Fruit fly (Drosophila melanogaster) whole organism: ENCODE measurements around the gene CG7600.

Source experiments
- CG8478 ChIP-seq: fragments of >200 bp; optimal IDR thresholded peaks from 2 replicates; lab custom pipeline; 2018; ENCODE audit warnings: inconsistent platforms
- Dll ChIP-seq: fragments of >200 bp; optimal IDR thresholded peaks from 2 replicates; lab custom pipeline; 2017
- pan ChIP-seq: fragments of >200 bp; optimal IDR thresholded peaks from 2 replicates; lab custom pipeline; 2017

DNA sequence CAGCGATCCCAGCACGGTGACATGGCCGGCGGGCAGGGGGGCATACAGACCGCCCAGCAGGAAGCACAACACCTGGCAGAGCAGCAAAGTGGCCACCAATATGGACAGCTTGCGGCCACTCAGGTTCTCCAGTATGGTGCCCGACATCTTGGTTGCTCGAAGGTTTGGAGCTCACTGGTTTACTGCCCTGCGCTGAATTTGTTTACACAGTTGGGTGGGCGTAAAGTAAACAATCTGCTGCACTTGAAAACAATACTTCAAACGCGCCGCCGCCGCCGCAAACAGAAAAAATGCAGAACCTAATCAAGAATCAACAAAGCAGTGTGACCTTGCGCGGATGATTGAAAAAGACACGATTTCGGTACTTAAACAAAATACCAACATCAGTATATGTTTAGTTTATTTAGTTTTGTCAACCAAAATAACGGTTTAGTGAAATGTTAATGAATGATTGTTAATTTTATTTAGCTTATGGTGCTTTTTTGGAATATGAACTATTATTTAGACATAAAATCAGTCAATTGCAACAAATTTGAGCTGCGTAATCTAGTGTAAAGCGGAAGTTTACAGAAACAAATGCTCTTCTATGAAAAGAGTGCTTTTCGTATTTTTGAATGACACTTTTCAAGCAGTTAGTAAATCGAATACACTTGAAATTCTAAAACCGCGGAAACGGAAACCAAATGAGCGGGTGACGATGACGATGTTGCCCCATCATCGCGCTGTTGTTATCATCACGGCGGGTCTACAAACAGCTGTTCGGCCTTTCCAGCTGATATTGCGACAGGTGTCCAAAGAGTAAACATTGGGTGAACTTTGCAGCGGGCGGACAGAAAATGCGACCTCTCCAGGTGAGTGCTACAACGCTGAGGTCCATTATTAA, 41.0 kb upstream of the CG7600 start, which contains the start of the genes wls and Adck5:
- TF ChIP-seq pan (peak; percentile 52), CG8478 (no peak), Dll (lab: Kevin White, UChicago) (no peak)
